Fruit fly (Drosophila melanogaster): Measurements from ENCODE around the gene CG4374.

DNA sequence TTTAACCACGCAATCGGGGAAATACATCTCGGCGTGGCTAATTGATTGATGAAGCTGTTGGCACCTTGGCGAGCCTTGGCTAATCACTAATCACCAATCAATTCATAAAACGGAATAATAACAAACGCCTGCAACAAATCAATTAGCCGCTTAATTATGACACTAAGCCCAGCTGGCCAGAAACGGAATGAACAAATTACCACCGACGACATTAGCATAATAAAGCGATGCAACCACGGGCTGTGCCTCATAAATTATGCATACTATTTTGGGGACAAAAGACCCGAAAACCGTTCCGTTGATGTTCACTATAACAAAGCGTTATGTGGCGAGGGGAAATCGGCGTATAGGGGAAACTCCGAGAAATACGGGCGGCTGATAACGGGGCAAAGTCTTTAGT lies 11.4 kb downstream of the CG4374 start:
- no peak for TF ChIP-seq CG8478 (optimal IDR thresholded peaks at IDR 0.05)
- TF ChIP-seq CTCF (optimal IDR thresholded peaks at IDR 0.05) = no peak
